Worm (Caenorhabditis elegans) whole organism, dauer: ENCODE measurements around the gene Y41E3.19.

Source experiments
- unc-62 ChIP-seq: sonication (generic microtip); optimal IDR thresholded peaks from 2 replicates; lab custom pipeline; 2017; ENCODE audit warnings: missing biosample characterization, missing genetic modification reagents, missing genetic modification characterization

The Y41E3.19 gene

DNA sequence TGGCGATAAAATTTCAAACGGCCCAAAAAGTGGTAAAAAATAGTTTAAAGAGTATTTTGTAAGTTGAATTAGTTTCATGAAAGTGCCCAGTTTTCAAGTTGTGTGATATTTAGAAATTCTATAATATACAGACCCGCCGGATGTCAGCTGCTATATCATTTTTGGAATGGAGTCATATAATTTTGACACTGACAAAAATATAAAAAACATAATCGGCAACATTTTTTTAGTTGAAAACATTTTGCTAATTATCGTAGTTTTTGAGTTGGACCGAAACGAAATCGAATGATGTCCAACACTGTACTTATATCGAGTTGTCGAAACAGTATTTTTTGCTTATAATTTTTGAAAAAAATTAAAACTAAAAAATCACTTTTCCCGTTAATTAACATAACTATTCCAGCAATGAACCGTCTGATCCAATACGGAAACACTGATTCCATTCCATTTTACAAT is 47.3 kb downstream of the Y41E3.19 start, which contains the start of gene srt-44:
Gene srt-44, plus strand, starts transcription at position 406 of the 456 bp plus-strand sequence.
- no peak for TF ChIP-seq unc-62 (GFP tag; lab: Kevin White, UChicago)

DNA sequence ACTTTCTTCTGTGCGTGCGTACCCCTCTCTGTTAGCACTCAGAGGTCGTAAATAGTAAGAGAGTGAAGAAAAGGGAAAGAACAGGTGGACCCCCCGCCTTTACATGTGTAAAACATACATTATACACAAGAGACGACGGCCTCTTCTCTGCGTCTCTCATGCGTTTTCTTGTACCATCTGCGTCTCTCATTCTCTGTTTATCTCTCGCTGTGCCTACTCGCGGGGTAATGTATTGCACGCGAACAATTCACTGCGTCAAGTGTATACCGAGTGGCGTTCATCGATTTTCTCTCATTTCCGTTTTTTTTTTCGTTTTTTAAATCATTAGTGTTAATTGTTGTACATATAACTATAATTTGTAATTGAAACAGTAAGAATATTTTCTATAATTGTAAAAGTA is 51.3 kb downstream of the Y41E3.19 start:
- no peak for TF ChIP-seq unc-62 (GFP tag; lab: Kevin White, UChicago)
